Worm (Caenorhabditis elegans): Measurements from ENCODE around the gene lro-1.

lro-1 gene

DNA sequence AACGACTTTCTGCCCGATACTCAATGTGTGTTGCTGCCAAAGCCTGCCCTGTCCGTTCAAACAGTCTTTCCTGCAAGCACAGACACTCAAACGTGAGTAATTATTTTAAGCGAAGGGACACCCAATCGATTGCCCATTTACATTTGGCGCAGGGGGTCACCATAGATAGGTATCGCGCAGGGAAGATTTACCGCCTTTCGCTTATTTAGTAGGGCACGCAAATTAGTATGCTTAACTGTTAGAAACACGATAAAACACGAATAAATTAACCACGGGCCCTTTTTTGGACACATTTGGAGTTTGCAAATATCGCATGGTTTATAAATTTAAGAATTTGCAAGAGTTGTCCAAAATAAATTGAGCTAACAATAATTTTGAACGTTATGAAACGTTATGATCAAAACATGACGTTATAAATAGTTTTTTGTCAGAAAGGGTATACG lies 24.5 kb downstream of the lro-1 start:
- TF ChIP-seq sdc-2 (tag; optimal IDR thresholded peaks at IDR 0.05), result peak; percentile 100
- TF ChIP-seq ceh-22 (tag; optimal IDR thresholded peaks at IDR 0.05), result peak; percentile 92
- TF ChIP-seq T23F11.4 (GFP tag; optimal IDR thresholded peaks at IDR 0.05), result peak; percentile 68
- TF ChIP-seq sox-2 (GFP tag; IDR thresholded peaks at IDR 0.05), result peak; percentile 64
- peak; percentile 54 for TF ChIP-seq hlh-15 (tag; optimal IDR thresholded peaks at IDR 0.05)
- TF ChIP-seq Y22D7AL.16 (tag; optimal IDR thresholded peaks at IDR 0.05), result no peak
- TF ChIP-seq ceh-14 (tag; optimal IDR thresholded peaks at IDR 0.05), result peak; percentile 92
- TF ChIP-seq pag-3 (tag; optimal IDR thresholded peaks at IDR 0.05; ENCODE audit: borderline replicate concordance), result no peak
- peak; percentile 75 for TF ChIP-seq pat-9 (tag; optimal IDR thresholded peaks at IDR 0.05)
- peak; percentile 8 for TF ChIP-seq odd-2 (tag; optimal IDR thresholded peaks at IDR 0.05)
- TF ChIP-seq C38D4.7 (GFP tag; optimal IDR thresholded peaks at IDR 0.05), result peak; percentile 21
- TF ChIP-seq sox-4 (tag; optimal IDR thresholded peaks at IDR 0.05), result peak; percentile 69
- TF ChIP-seq syd-9 (tag; optimal IDR thresholded peaks at IDR 0.05), result peak; percentile 70
- peak; percentile 92 for TF ChIP-seq K09A11.1 (tag; optimal IDR thresholded peaks at IDR 0.05; ENCODE audit: insufficient read depth)
- TF ChIP-seq pax-1 (tag; optimal IDR thresholded peaks at IDR 0.05), result peak; percentile 93
- peak; percentile 27 for TF ChIP-seq unc-55 (GFP tag; optimal IDR thresholded peaks at IDR 0.05)
- peak; percentile 80 for TF ChIP-seq ets-4 (tag; optimal IDR thresholded peaks at IDR 0.05)
- TF ChIP-seq pha-2 (tag; optimal IDR thresholded peaks at IDR 0.05), result peak; percentile 6
- peak; percentile 52 for TF ChIP-seq ceh-19 (GFP tag; optimal IDR thresholded peaks at IDR 0.05)
- TF ChIP-seq pros-1 (tag; optimal IDR thresholded peaks at IDR 0.05), result peak; percentile 91
- no peak for TF ChIP-seq ceh-24 (tag; optimal IDR thresholded peaks at IDR 0.05)
- TF ChIP-seq che-1 (tag; optimal IDR thresholded peaks at IDR 0.05), result no peak
- TF ChIP-seq ceh-6 (GFP tag; optimal IDR thresholded peaks at IDR 0.05), result peak; percentile 66
- no peak for TF ChIP-seq ama-1 (optimal IDR thresholded peaks at IDR 0.05)
- peak; percentile 94 for TF ChIP-seq ceh-30 (tag; optimal IDR thresholded peaks at IDR 0.05)
- peak; percentile 97 for TF ChIP-seq ceh-48 (tag; optimal IDR thresholded peaks at IDR 0.05)
- TF ChIP-seq unc-3 (GFP tag; conservative IDR thresholded peaks at IDR 0.05), result 0 out of 2 replicates have a peak, but pooled peaks have one; percentile 27
- TF ChIP-seq unc-3 (tag; optimal IDR thresholded peaks at IDR 0.05), result peak; percentile 76
- no peak for TF ChIP-seq nhr-232 (tag; optimal IDR thresholded peaks at IDR 0.05)
- peak; percentile 67 for TF ChIP-seq mec-3 (tag; optimal IDR thresholded peaks at IDR 0.05; ENCODE audit: borderline replicate concordance)
- peak; percentile 87 for TF ChIP-seq fkh-10 (GFP tag; optimal IDR thresholded peaks at IDR 0.05)
- TF ChIP-seq ceh-2 (tag; optimal IDR thresholded peaks at IDR 0.05), result peak; percentile 93
- TF ChIP-seq rnt-1 (tag; optimal IDR thresholded peaks at IDR 0.05), result peak; percentile 96
- peak; percentile 78 for TF ChIP-seq hlh-30 (tag; optimal IDR thresholded peaks at IDR 0.05; ENCODE audit: insufficient read depth)
- peak; percentile 93 for TF ChIP-seq ceh-34 (tag; optimal IDR thresholded peaks at IDR 0.05)
- peak; percentile 72 for TF ChIP-seq ttx-3 (tag; optimal IDR thresholded peaks at IDR 0.05)
- peak; percentile 66 for TF ChIP-seq fax-1 (tag; optimal IDR thresholded peaks at IDR 0.05)
- peak; percentile 98 for TF ChIP-seq unc-42 (tag; optimal IDR thresholded peaks at IDR 0.05)
- peak; percentile 79 for TF ChIP-seq eyg-1 (tag; optimal IDR thresholded peaks at IDR 0.05)
- TF ChIP-seq lin-11 (tag; optimal IDR thresholded peaks at IDR 0.05), result peak; percentile 53
- TF ChIP-seq ref-2 (tag; optimal IDR thresholded peaks at IDR 0.05), result peak; percentile 97
- TF ChIP-seq zip-5 (tag; optimal IDR thresholded peaks at IDR 0.05), result no peak
- peak; percentile 98 for TF ChIP-seq nfya-1 (tag; optimal IDR thresholded peaks at IDR 0.05)
- TF ChIP-seq unc-86 (tag; optimal IDR thresholded peaks at IDR 0.05), result peak; percentile 89
- peak; percentile 91 for TF ChIP-seq pqm-1 (tag; optimal IDR thresholded peaks at IDR 0.05)
- TF ChIP-seq ceh-45 (GFP tag; IDR thresholded peaks at IDR 0.05), result peak; percentile 63; the same call in 1 of the 2 replicates
- peak; percentile 98 for TF ChIP-seq ceh-31 (tag; optimal IDR thresholded peaks at IDR 0.05)
- peak; percentile 73 for TF ChIP-seq fkh-6 (tag; optimal IDR thresholded peaks at IDR 0.05)
- peak; percentile 51 for TF ChIP-seq lim-6 (tag; optimal IDR thresholded peaks at IDR 0.05)
- no peak for TF ChIP-seq ceh-9 (tag; optimal IDR thresholded peaks at IDR 0.05)
- TF ChIP-seq hlh-13 (GFP tag; optimal IDR thresholded peaks at IDR 0.05), result peak; percentile 37
- TF ChIP-seq tbx-2 (tag; optimal IDR thresholded peaks at IDR 0.05), result peak; percentile 96
- TF ChIP-seq npax-4 (tag; optimal IDR thresholded peaks at IDR 0.05), result peak; percentile 30
